Fruit fly (Drosophila melanogaster): Measurements from ENCODE around the gene CG31441.

CG31441 gene

DNA sequence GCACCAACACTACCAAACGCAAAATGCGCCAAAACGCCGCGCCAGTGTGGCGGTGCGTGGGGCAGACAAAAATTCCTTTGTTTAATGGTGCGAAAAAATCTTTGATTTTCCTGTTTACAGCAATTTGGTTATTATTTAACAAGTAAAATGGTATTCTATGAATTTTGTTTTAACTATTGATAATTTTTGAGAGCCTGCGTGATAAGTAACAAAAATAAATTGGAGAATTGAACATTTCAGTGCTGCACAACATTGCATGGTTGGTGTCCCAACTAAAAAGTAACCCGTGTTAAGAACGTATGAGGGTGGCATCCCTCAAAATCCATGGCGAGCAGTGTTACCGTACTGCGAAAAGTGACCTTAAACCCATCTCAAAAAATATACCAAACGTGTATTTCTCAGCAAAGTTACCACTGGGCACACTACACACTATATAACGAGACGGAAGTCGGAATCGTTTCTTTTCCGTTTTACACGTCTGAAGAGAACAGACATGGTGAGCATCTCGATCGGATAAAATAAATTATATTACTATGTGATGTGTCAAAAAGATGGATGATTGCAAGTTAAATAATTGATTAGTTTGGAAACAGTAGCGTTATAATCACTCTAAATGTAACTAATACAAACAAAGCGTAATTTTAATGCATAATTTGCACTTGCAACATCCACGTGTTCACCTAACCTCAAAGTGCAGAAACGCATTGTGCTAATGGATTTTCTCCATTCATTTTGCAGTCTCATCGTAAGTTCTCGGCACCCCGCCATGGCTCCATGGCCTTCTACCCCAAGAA is 14.5 kb upstream of the CG31441 start, which contains the start of the genes CG6693 and RpL3 (continued):
- TF ChIP-seq amos (GFP tag; IDR thresholded peaks at IDR 0.05; ENCODE audit: partially characterized antibody) = peak; percentile 58
- TF ChIP-seq CG12071 (GFP tag; optimal IDR thresholded peaks at IDR 0.05) = peak; percentile 89
- TF ChIP-seq psq (GFP tag; optimal IDR thresholded peaks at IDR 0.05) = no peak
- peak; percentile 43; the same call in 1 of the 2 replicates for TF ChIP-seq Ptx1 (GFP tag; IDR thresholded peaks at IDR 0.05)
- TF ChIP-seq abd-A (tag; optimal IDR thresholded peaks at IDR 0.05) = no peak
- TF ChIP-seq Stat92E (GFP tag; optimal IDR thresholded peaks at IDR 0.05) = peak in 1 of 3 experiments; percentile 91
- peak; percentile 36; the same call in 1 of the 2 replicates for TF ChIP-seq Rx (GFP tag; IDR thresholded peaks at IDR 0.05)
- no peak for TF ChIP-seq Ravus (GFP tag; IDR thresholded peaks at IDR 0.05)
- TF ChIP-seq knrl (GFP tag; IDR thresholded peaks at IDR 0.05; ENCODE audit: partially characterized antibody) = peak; percentile 49; the same call in 1 of the 3 replicates
- TF ChIP-seq ap (GFP tag; IDR thresholded peaks at IDR 0.05) = peak; percentile 43; the same call in 1 of the 2 replicates
- peak; percentile 32 to 63 for TF ChIP-seq dpn (GFP tag; optimal IDR thresholded peaks at IDR 0.05)
- TF ChIP-seq salm (tag; optimal IDR thresholded peaks at IDR 0.05) = peak; percentile 71
- no peak; the same call in 2 of the 3 replicates for TF ChIP-seq Aef1 (GFP tag; IDR thresholded peaks at IDR 0.05)
- TF ChIP-seq ftz-f1 (GFP tag; optimal IDR thresholded peaks at IDR 0.05) = no peak
- 0 out of 2 replicates have a peak, but pooled peaks have one; percentile 61 for TF ChIP-seq CG17612 (GFP tag; IDR thresholded peaks at IDR 0.05)
- peak; percentile 98 for TF ChIP-seq YL-1 (GFP tag; optimal IDR thresholded peaks at IDR 0.05)
- TF ChIP-seq Sox100B (GFP tag; optimal IDR thresholded peaks at IDR 0.05) = peak; percentile 68
- TF ChIP-seq CG11093 (GFP tag; IDR thresholded peaks at IDR 0.05) = no peak
- TF ChIP-seq CG32772 (GFP tag; IDR thresholded peaks at IDR 0.05) = no peak
- TF ChIP-seq E2f1 (GFP tag; IDR thresholded peaks at IDR 0.05) = peak; percentile 47; the same call in 1 of the 2 replicates
- TF ChIP-seq HmgZ (tag; optimal IDR thresholded peaks at IDR 0.05) = peak; percentile 81
- TF ChIP-seq CG4730 (GFP tag; IDR thresholded peaks at IDR 0.05) = peak; percentile 38
- peak; percentile 27 for TF ChIP-seq CG30020 (tag; optimal IDR thresholded peaks at IDR 0.05)
- peak; percentile 73 for TF ChIP-seq Dad (GFP tag; optimal IDR thresholded peaks at IDR 0.05)
- TF ChIP-seq zen2 (GFP tag; IDR thresholded peaks at IDR 0.05; ENCODE audit: partially characterized antibody) = no peak
- TF ChIP-seq D19A (tag; optimal IDR thresholded peaks at IDR 0.05) = peak; percentile 68
- TF ChIP-seq Hmr (GFP tag; optimal IDR thresholded peaks at IDR 0.05) = peak; percentile 94
- TF ChIP-seq ase (GFP tag; IDR thresholded peaks at IDR 0.05) = peak; percentile 43; the same call in 1 of the 3 replicates
- peak; percentile 54 for TF ChIP-seq CG4820 (GFP tag; optimal IDR thresholded peaks at IDR 0.05)
- TF ChIP-seq chinmo (GFP tag; IDR thresholded peaks at IDR 0.05; ENCODE audit: partially characterized antibody) = peak; percentile 82; the same call in 2 of the 4 replicates
- TF ChIP-seq tna (GFP tag; IDR thresholded peaks at IDR 0.05; ENCODE audit: partially characterized antibody) = peak; percentile 27; the same call in 1 of the 2 replicates
- no peak for TF ChIP-seq usp (GFP tag; optimal IDR thresholded peaks at IDR 0.05)
- no peak for TF ChIP-seq Oaz (GFP tag; IDR thresholded peaks at IDR 0.05)
- no peak for TF ChIP-seq ro (GFP tag; IDR thresholded peaks at IDR 0.05)
- TF ChIP-seq CG2712 (tag; optimal IDR thresholded peaks at IDR 0.05) = peak; percentile 70
- TF ChIP-seq grn (GFP tag; optimal IDR thresholded peaks at IDR 0.05) = peak; percentile 65
- peak; percentile 99 for TF ChIP-seq Sin3A (optimal IDR thresholded peaks at IDR 0.05)
- TF ChIP-seq CG8765 (GFP tag; IDR thresholded peaks at IDR 0.05) = no peak
- TF ChIP-seq zfh2 (GFP tag; optimal IDR thresholded peaks at IDR 0.05) = no peak
- peak; percentile 57 for TF ChIP-seq CG12236 (GFP tag; optimal IDR thresholded peaks at IDR 0.05)
- peak; percentile 50 for TF ChIP-seq Mad (GFP tag; optimal IDR thresholded peaks at IDR 0.05)
- TF ChIP-seq Sox102F (GFP tag; optimal IDR thresholded peaks at IDR 0.05) = no peak
- peak; percentile 86 for TF ChIP-seq Fer1 (GFP tag; optimal IDR thresholded peaks at IDR 0.05)
- peak; percentile 82 for TF ChIP-seq CG12769 (tag; optimal IDR thresholded peaks at IDR 0.05)
- TF ChIP-seq pita (GFP tag; optimal IDR thresholded peaks at IDR 0.05) = peak; percentile 87
- TF ChIP-seq ewg (GFP tag; optimal IDR thresholded peaks at IDR 0.05) = peak; percentile 41
- TF ChIP-seq Myb (GFP tag; optimal IDR thresholded peaks at IDR 0.05) = peak; percentile 48
- TF ChIP-seq Poxn (GFP tag; IDR thresholded peaks at IDR 0.05) = no peak
- TF ChIP-seq CG10209 (GFP tag; optimal IDR thresholded peaks at IDR 0.05) = peak; percentile 69

Measured in whole organism, embryonic.